Fruit fly (Drosophila melanogaster) whole organism, embryonic: ENCODE measurements around the gene CG4133.

Experiments
- ATbp ChIP-seq: fragments of 200-800 bp; sonication (Bioruptor generic); optimal IDR thresholded peaks from 2 replicates; lab custom pipeline; 2017; ENCODE audit warnings: missing biosample characterization, mild to moderate bottlenecking, missing genetic modification characterization, missing genetic modification reagents
- Abd-B ChIP-seq: fragments of 200-800 bp; sonication (Bioruptor generic); optimal IDR thresholded peaks from 2 replicates; lab custom pipeline; 2018; ENCODE audit warnings: missing biosample characterization, mild to moderate bottlenecking, missing genetic modification characterization, moderate library complexity
- Ada2b ChIP-seq: fragments of 200-800 bp; sonication (Bioruptor generic); IDR thresholded peaks from 2 replicates; pipeline ENCODE4 v1.3.6; 2022; ENCODE audit warnings: missing biosample characterization, missing genetic modification characterization
- Adf1 ChIP-seq: fragments of 200-800 bp; sonication (Bioruptor generic); IDR thresholded peaks from 2 replicates; pipeline ENCODE4 v1.3.6; 2022; ENCODE audit warnings: missing biosample characterization, missing genetic modification characterization
- Blimp-1 ChIP-seq: fragments of 200-800 bp; sonication (Bioruptor generic); optimal IDR thresholded peaks from 3 replicates; lab custom pipeline; 2018; ENCODE audit warnings: missing biosample characterization, missing genetic modification characterization, mild to moderate bottlenecking, moderate library complexity, missing genetic modification reagents
- CG10147 ChIP-seq: fragments of 200-800 bp; sonication (Bioruptor generic); optimal IDR thresholded peaks from 2 replicates; lab custom pipeline; 2019; ENCODE audit warnings: missing biosample characterization, mild to moderate bottlenecking, missing genetic modification characterization, moderate library complexity
- CG10979 ChIP-seq: fragments of 200-800 bp; sonication (Bioruptor generic); optimal IDR thresholded peaks from 2 replicates; lab custom pipeline; 2018; ENCODE audit warnings: missing biosample characterization, mild to moderate bottlenecking, missing genetic modification characterization, moderate library complexity
- CG11696 ChIP-seq: fragments of 200-800 bp; sonication (Bioruptor generic); IDR thresholded peaks from 2 replicates; pipeline ENCODE4 v1.3.6; 2022; ENCODE audit warnings: missing biosample characterization, missing genetic modification characterization
- CG11723 ChIP-seq: fragments of 200-800 bp; sonication (Bioruptor generic); optimal IDR thresholded peaks from 2 replicates; lab custom pipeline; 2017; ENCODE audit warnings: missing biosample characterization, mild to moderate bottlenecking, missing genetic modification characterization
- CG13894 ChIP-seq: fragments of 200-800 bp; sonication (Bioruptor generic); optimal IDR thresholded peaks from 3 replicates; lab custom pipeline; 2018; ENCODE audit warnings: missing biosample characterization, mild to moderate bottlenecking, missing genetic modification characterization, moderate library complexity
- CG16779 ChIP-seq: fragments of 200-800 bp; sonication (Bioruptor generic); IDR thresholded peaks from 2 replicates; pipeline ENCODE4 v1.3.6; 2022; ENCODE audit warnings: missing biosample characterization, missing genetic modification characterization
- CG17328 ChIP-seq: fragments of 200-800 bp; sonication (Bioruptor generic); IDR thresholded peaks from 2 replicates; pipeline ENCODE4 v1.3.6; 2022; ENCODE audit warnings: missing biosample characterization, missing genetic modification characterization
- CG17359 ChIP-seq: fragments of 200-800 bp; sonication (Bioruptor generic); optimal IDR thresholded peaks from 3 replicates; lab custom pipeline; 2018; ENCODE audit warnings: missing biosample characterization, mild to moderate bottlenecking, missing genetic modification characterization, moderate library complexity
- CG2120 ChIP-seq: fragments of 200-800 bp; sonication (Bioruptor generic); optimal IDR thresholded peaks from 3 replicates; lab custom pipeline; 2016; ENCODE audit warnings: missing biosample characterization, missing genetic modification characterization
- CG30020 ChIP-seq: fragments of 200-800 bp; optimal IDR thresholded peaks from 2 replicates; lab custom pipeline; 2019; ENCODE audit warnings: missing biosample characterization, mild to moderate bottlenecking, missing genetic modification characterization, moderate library complexity
- CG3847 ChIP-seq: fragments of 200-800 bp; sonication (Bioruptor generic); IDR thresholded peaks from 2 replicates; pipeline ENCODE4 v1.3.6; 2022; ENCODE audit warnings: missing biosample characterization, missing genetic modification characterization
- CG43689 ChIP-seq: fragments of 200-800 bp; sonication (Bioruptor generic); IDR thresholded peaks from 2 replicates; pipeline ENCODE4 v1.3.6; 2022; ENCODE audit warnings: missing biosample characterization, missing genetic modification characterization
- CG4404 ChIP-seq: fragments of 200-800 bp; sonication (Bioruptor generic); IDR thresholded peaks from 2 replicates; pipeline ENCODE4 v1.3.6; 2022; ENCODE audit warnings: missing biosample characterization, missing genetic modification characterization
- CG4707 ChIP-seq: fragments of 200-800 bp; sonication (Bioruptor generic); optimal IDR thresholded peaks from 2 replicates; lab custom pipeline; 2018; ENCODE audit warnings: missing biosample characterization, mild to moderate bottlenecking, missing genetic modification characterization, moderate library complexity
- CG5180 ChIP-seq: fragments of 200-800 bp; sonication (Bioruptor generic); optimal IDR thresholded peaks from 3 replicates; lab custom pipeline; 2017; ENCODE audit warnings: missing biosample characterization, missing genetic modification characterization, mild to moderate bottlenecking, moderate library complexity, missing genetic modification reagents
- CG5245 ChIP-seq: fragments of 200-800 bp; sonication (Bioruptor generic); optimal IDR thresholded peaks from 3 replicates; lab custom pipeline; 2016; ENCODE audit warnings: missing biosample characterization, missing genetic modification characterization
- CG6689 ChIP-seq: fragments of 200-800 bp; sonication (Bioruptor generic); IDR thresholded peaks from 2 replicates; pipeline ENCODE4 v1.3.6; 2022; ENCODE audit warnings: missing biosample characterization, missing genetic modification characterization
- Doc2 ChIP-seq: fragments of 200-800 bp; sonication (Bioruptor generic); IDR thresholded peaks from 2 replicates; pipeline ENCODE4 v1.3.6; 2022; ENCODE audit warnings: missing biosample characterization, missing genetic modification characterization
- ERR ChIP-seq: fragments of 200-800 bp; sonication (Bioruptor generic); optimal IDR thresholded peaks from 2 replicates; lab custom pipeline; 2016; ENCODE audit warnings: missing biosample characterization, missing genetic modification characterization
- Fer2 ChIP-seq: fragments of 200-800 bp; sonication (Bioruptor generic); optimal IDR thresholded peaks from 2 replicates; lab custom pipeline; 2018; ENCODE audit warnings: missing biosample characterization, mild to moderate bottlenecking, missing genetic modification characterization, moderate library complexity
- HHEX ChIP-seq: fragments of 200-800 bp; sonication (Bioruptor generic); optimal IDR thresholded peaks from 3 replicates; lab custom pipeline; 2017; ENCODE audit warnings: missing biosample characterization, mild to moderate bottlenecking, missing genetic modification characterization, missing genetic modification reagents
- Hand ChIP-seq: fragments of 200-800 bp; sonication (Bioruptor generic); optimal IDR thresholded peaks from 2 replicates; lab custom pipeline; 2017; ENCODE audit warnings: mild to moderate bottlenecking, missing biosample characterization, missing genetic modification reagents, missing genetic modification characterization
- Hey ChIP-seq: fragments of 200-800 bp; sonication (Bioruptor generic); optimal IDR thresholded peaks from 3 replicates; lab custom pipeline; 2018; ENCODE audit warnings: missing biosample characterization, mild to moderate bottlenecking, missing genetic modification characterization
- NC2β ChIP-seq: fragments of 200-800 bp; sonication (Bioruptor generic); optimal IDR thresholded peaks from 2 replicates; lab custom pipeline; 2016; ENCODE audit warnings: missing biosample characterization, missing genetic modification characterization
- NK7.1 ChIP-seq: fragments of 200-800 bp; sonication (Bioruptor generic); optimal IDR thresholded peaks from 3 replicates; lab custom pipeline; 2016; ENCODE audit warnings: missing biosample characterization, missing genetic modification characterization
- Neu2 ChIP-seq: fragments of 200-800 bp; sonication (Bioruptor generic); optimal IDR thresholded peaks from 3 replicates; lab custom pipeline; 2016; ENCODE audit warnings: missing biosample characterization, missing genetic modification characterization, borderline replicate concordance
- PHDP ChIP-seq: fragments of 200-800 bp; sonication (Bioruptor generic); optimal IDR thresholded peaks from 3 replicates; lab custom pipeline; 2018; ENCODE audit warnings: missing biosample characterization, mild to moderate bottlenecking, missing genetic modification characterization, moderate library complexity
- Pdp1 ChIP-seq, 2 experiments: fragments of 200-800 bp; sonication (Bioruptor generic); optimal IDR thresholded peaks; 3 replicates each; lab custom pipeline; 2016; ENCODE audit warnings: missing biosample characterization in 2 of 2, missing genetic modification characterization in 2 of 2, mild to moderate bottlenecking in 1 of 2, moderate library complexity in 1 of 2
- Rx ChIP-seq: fragments of 200-800 bp; sonication (Bioruptor generic); IDR thresholded peaks from 2 replicates; pipeline ENCODE4 v1.3.6; 2022; ENCODE audit warnings: missing biosample characterization, missing genetic modification characterization
- Sox102F ChIP-seq: fragments of 200-800 bp; sonication (Bioruptor generic); optimal IDR thresholded peaks from 2 replicates; lab custom pipeline; 2018; ENCODE audit warnings: missing biosample characterization, mild to moderate bottlenecking, missing genetic modification characterization, moderate library complexity
- Sry-β ChIP-seq: fragments of 200-800 bp; sonication (Bioruptor generic); optimal IDR thresholded peaks from 2 replicates; lab custom pipeline; 2018; ENCODE audit warnings: missing biosample characterization, mild to moderate bottlenecking, missing genetic modification characterization, moderate library complexity
- Trl ChIP-seq, 3 experiments: fragments of >200 bp in 2 of 3; fragments of 200-800 bp in 1 of 3; sonication (Bioruptor generic) in 1 of 3; optimal IDR thresholded peaks; 2 replicates in 1 of 3; 3 replicates in 2 of 3; lab custom pipeline; 2016 to 2017; ENCODE audit warnings: missing biosample characterization in 1 of 3, missing genetic modification characterization in 1 of 3
- bsh ChIP-seq, 2 experiments: fragments of 200-800 bp; sonication (Bioruptor generic); optimal IDR thresholded peaks; 2 replicates each; lab custom pipeline; 2017 to 2018; ENCODE audit warnings: mild to moderate bottlenecking in 2 of 2, missing biosample characterization in 2 of 2, missing genetic modification characterization in 2 of 2, moderate library complexity in 1 of 2
- caup ChIP-seq: fragments of 200-800 bp; sonication (Bioruptor generic); optimal IDR thresholded peaks from 3 replicates; lab custom pipeline; 2017; ENCODE audit warnings: missing biosample characterization, mild to moderate bottlenecking, missing genetic modification characterization, moderate library complexity; ENCODE audit not compliant: severe bottlenecking
- fd102C ChIP-seq: fragments of 200-800 bp; sonication (Bioruptor generic); optimal IDR thresholded peaks from 2 replicates; lab custom pipeline; 2018; ENCODE audit warnings: missing biosample characterization, mild to moderate bottlenecking, missing genetic modification characterization, moderate library complexity
- ftz-f1 ChIP-seq: fragments of 200-800 bp; sonication (Bioruptor generic); optimal IDR thresholded peaks from 2 replicates; lab custom pipeline; 2016; ENCODE audit warnings: missing biosample characterization, missing genetic modification characterization
- gfzf ChIP-seq: fragments of 200-800 bp; sonication (Bioruptor generic); optimal IDR thresholded peaks from 2 replicates; lab custom pipeline; 2016; ENCODE audit warnings: missing biosample characterization, mild to moderate bottlenecking, missing genetic modification characterization, moderate library complexity
- klu ChIP-seq: fragments of 200-800 bp; sonication (Bioruptor generic); IDR thresholded peaks from 2 replicates; pipeline ENCODE4 v1.3.6; 2022; ENCODE audit warnings: missing biosample characterization, missing genetic modification characterization
- otp ChIP-seq: fragments of 200-800 bp; sonication (Bioruptor generic); IDR thresholded peaks from 3 replicates; pipeline ENCODE4, ENCODE4 v1.3.6; 2022; ENCODE audit warnings: missing biosample characterization, missing genetic modification characterization
- sima ChIP-seq: fragments of 200-800 bp; sonication (Bioruptor generic); optimal IDR thresholded peaks from 2 replicates; lab custom pipeline; 2016; ENCODE audit warnings: missing biosample characterization, missing genetic modification characterization
- sisA ChIP-seq: fragments of 200-800 bp; sonication (Bioruptor generic); IDR thresholded peaks from 2 replicates; pipeline ENCODE4 v1.3.6; 2022; ENCODE audit warnings: missing biosample characterization, missing genetic modification characterization
- slp2 ChIP-seq: fragments of 200-800 bp; sonication (Bioruptor generic); optimal IDR thresholded peaks from 2 replicates; lab custom pipeline; 2016; ENCODE audit warnings: missing biosample characterization, missing genetic modification characterization
- stc ChIP-seq: fragments of 200-800 bp; sonication (Bioruptor generic); IDR thresholded peaks from 2 replicates; pipeline ENCODE4 v1.3.6; 2022; ENCODE audit warnings: missing biosample characterization, missing genetic modification characterization
- wdn ChIP-seq: fragments of 200-800 bp; sonication (Bioruptor generic); IDR thresholded peaks from 2 replicates; pipeline ENCODE4 v1.3.6; 2022; ENCODE audit warnings: missing biosample characterization, missing genetic modification characterization
- zfh1 ChIP-seq: fragments of 200-800 bp; sonication (Bioruptor generic); IDR thresholded peaks from 3 replicates; pipeline ENCODE4 v1.3.6; 2022; ENCODE audit warnings: missing biosample characterization, missing genetic modification characterization

Gene CG4133

DNA sequence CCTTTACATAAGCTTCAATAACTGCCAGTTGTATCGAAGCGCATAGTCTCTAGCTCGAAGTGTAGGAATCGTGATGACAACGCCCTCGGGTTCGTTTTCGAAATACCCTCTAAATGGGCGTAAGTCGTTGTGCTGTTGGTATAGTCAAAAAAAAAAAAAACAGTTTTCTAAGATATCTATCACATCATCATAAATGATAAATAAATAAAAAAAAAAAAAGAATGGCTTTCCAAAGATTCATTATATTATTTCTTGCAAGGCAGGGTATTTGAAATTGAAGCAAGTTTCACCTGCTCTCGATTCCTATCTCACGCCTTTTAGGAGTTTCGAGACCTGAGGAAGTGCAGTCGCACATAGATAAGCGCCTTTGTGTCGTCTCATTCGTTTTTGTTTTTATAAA lies 37.9 kb downstream of the CG4133 start (continued):
- TF ChIP-seq Doc2 (GFP tag; lab: Robert Waterston, UW) = no peak
- TF ChIP-seq sima (GFP tag; lab: Kevin White, UChicago) = no peak
- TF ChIP-seq CG17328 (GFP tag; lab: Robert Waterston, UW) = peak; percentile 49
- TF ChIP-seq CG3847 (GFP tag; lab: Robert Waterston, UW) = no peak
- TF ChIP-seq CG43689 (GFP tag; lab: Robert Waterston, UW) = 0 out of 2 replicates have a peak, but pooled peaks have one; percentile 37
- TF ChIP-seq CG30020 = no peak
- TF ChIP-seq Hey (tag; lab: Kevin White, UChicago) = no peak
- no peak for TF ChIP-seq Neu2 (GFP tag; lab: Kevin White, UChicago)
- TF ChIP-seq CG13894 (tag; lab: Kevin White, UChicago) = no peak
- TF ChIP-seq bsh (GFP tag; optimal IDR thresholded peaks at IDR 0.05; lab: Kevin White, UChicago) = peak in 1 of 2 experiments; percentile 69
- peak; percentile 34 for TF ChIP-seq ATbp
- TF ChIP-seq CG16779 (GFP tag; lab: Robert Waterston, UW) = no peak
- TF ChIP-seq Trl (optimal IDR thresholded peaks at IDR 0.05; lab: Kevin White, UChicago) = no peak
- TF ChIP-seq Trl (GFP tag; optimal IDR thresholded peaks at IDR 0.05; lab: Kevin White, UChicago) = peak; percentile 13
- peak; percentile 75 for TF ChIP-seq Sox102F (GFP tag; lab: Kevin White, UChicago)
- TF ChIP-seq CG10979 = peak; percentile 20
- TF ChIP-seq wdn (GFP tag; lab: Robert Waterston, UW) = no peak
- TF ChIP-seq NK7.1 = no peak
- no peak for TF ChIP-seq HHEX (GFP tag; lab: Kevin White, UChicago)
- no peak for TF ChIP-seq klu (GFP tag; lab: Robert Waterston, UW)
- TF ChIP-seq NC2β = no peak
- no peak for TF ChIP-seq otp (GFP tag; lab: Robert Waterston, UW)
- 0 out of 2 replicates have a peak, but pooled peaks have one; percentile 16 for TF ChIP-seq stc (GFP tag; lab: Robert Waterston, UW)
- TF ChIP-seq Pdp1 (GFP tag; optimal IDR thresholded peaks at IDR 0.05; lab: Kevin White, UChicago) = peak in 1 of 2 experiments; percentile 30
- TF ChIP-seq CG10147 (GFP tag; lab: Kevin White, UChicago) = no peak
- no peak for TF ChIP-seq CG4404
- TF ChIP-seq ftz-f1 = no peak
- no peak for TF ChIP-seq Adf1 (GFP tag; lab: Robert Waterston, UW)
- peak; percentile 19 for TF ChIP-seq Blimp-1
- TF ChIP-seq caup = no peak
- peak; percentile 7 for TF ChIP-seq CG5245 (GFP tag; lab: Kevin White, UChicago)
- TF ChIP-seq CG11696 (GFP tag; lab: Robert Waterston, UW) = no peak
- no peak for TF ChIP-seq ERR (GFP tag; lab: Kevin White, UChicago)
- TF ChIP-seq Rx (GFP tag; lab: Robert Waterston, UW) = no peak
- peak; percentile 5 for TF ChIP-seq CG2120 (GFP tag; lab: Kevin White, UChicago)
- peak; percentile 57 for TF ChIP-seq Ada2b (GFP tag; lab: Robert Waterston, UW)
- TF ChIP-seq CG11723 = no peak
- no peak for TF ChIP-seq fd102C
- peak; percentile 21 for TF ChIP-seq CG17359 (tag; lab: Kevin White, UChicago)
- no peak for TF ChIP-seq Fer2 (tag; lab: Kevin White, UChicago)
- TF ChIP-seq sisA (GFP tag; lab: Robert Waterston, UW) = peak; percentile 72
- no peak for TF ChIP-seq CG6689 (GFP tag; lab: Robert Waterston, UW)
- TF ChIP-seq zfh1 (GFP tag; lab: Robert Waterston, UW) = peak; percentile 70
- no peak for TF ChIP-seq Abd-B
- no peak for TF ChIP-seq Sry-β (GFP tag; lab: Kevin White, UChicago)
- TF ChIP-seq Hand (GFP tag; lab: Kevin White, UChicago) = no peak
- no peak for TF ChIP-seq CG5180 (GFP tag; lab: Kevin White, UChicago)
- TF ChIP-seq slp2 (GFP tag; lab: Kevin White, UChicago) = no peak
- no peak for TF ChIP-seq CG4707
- peak; percentile 1 for TF ChIP-seq PHDP (tag; lab: Kevin White, UChicago)
- TF ChIP-seq gfzf (GFP tag; lab: Kevin White, UChicago) = no peak
